Worm (Caenorhabditis elegans): ENCODE data around the gene gex-4.

- TF ChIP-seq fkh-10 (GFP tag; optimal IDR thresholded peaks at IDR 0.05) (no peak), ceh-30 (tag; optimal IDR thresholded peaks at IDR 0.05) (no peak), ama-1 (optimal IDR thresholded peaks at IDR 0.05) (no peak), hlh-15 (tag; optimal IDR thresholded peaks at IDR 0.05) (no peak)
These were observed 16.0 kb downstream of the gex-4 start, which contains the start of gene osm-12 for ce11 chrIII:12202437-12202836.
